Fruit fly (Drosophila melanogaster) whole organism, embryonic: ENCODE measurements around the gene BBS1.

Experiments
- B-H2 ChIP-seq: fragments of 200-800 bp; sonication (Bioruptor generic); optimal IDR thresholded peaks from 2 replicates; lab custom pipeline; 2018; ENCODE audit warnings: missing biosample characterization, mild to moderate bottlenecking, missing genetic modification characterization
- BEAF-32 ChIP-seq: fragments of 200-800 bp; sonication (Bioruptor generic); optimal IDR thresholded peaks from 3 replicates; lab custom pipeline; 2017; ENCODE audit warnings: missing biosample characterization, missing genetic modification characterization, mild to moderate bottlenecking, moderate library complexity, missing genetic modification reagents
- BtbVII ChIP-seq: fragments of 200-800 bp; sonication (Bioruptor generic); optimal IDR thresholded peaks from 3 replicates; lab custom pipeline; 2017; ENCODE audit warnings: missing biosample characterization, mild to moderate bottlenecking, missing genetic modification characterization
- CG10321 ChIP-seq: fragments of 200-800 bp; sonication (Bioruptor generic); IDR thresholded peaks from 2 replicates; pipeline ENCODE4 v1.3.6; 2022; ENCODE audit warnings: missing biosample characterization, missing genetic modification characterization
- CG12219 ChIP-seq: fragments of 200-800 bp; sonication (Bioruptor generic); optimal IDR thresholded peaks from 3 replicates; lab custom pipeline; 2018; ENCODE audit warnings: missing biosample characterization, mild to moderate bottlenecking, missing genetic modification characterization
- CG12299 ChIP-seq: fragments of 200-800 bp; sonication (Bioruptor generic); optimal IDR thresholded peaks from 2 replicates; lab custom pipeline; 2018; ENCODE audit warnings: missing biosample characterization, mild to moderate bottlenecking, missing genetic modification characterization
- CG15479 ChIP-seq: fragments of 200-800 bp; sonication (Bioruptor generic); optimal IDR thresholded peaks from 3 replicates; lab custom pipeline; 2019; ENCODE audit warnings: missing biosample characterization, mild to moderate bottlenecking, missing genetic modification characterization, moderate library complexity
- CG16863 ChIP-seq: fragments of 200-800 bp; sonication (Bioruptor generic); optimal IDR thresholded peaks from 3 replicates; lab custom pipeline; 2016; ENCODE audit warnings: missing biosample characterization, missing genetic modification characterization
- CG17829 ChIP-seq: fragments of 200-800 bp; optimal IDR thresholded peaks from 2 replicates; lab custom pipeline; 2019; ENCODE audit warnings: missing biosample characterization, mild to moderate bottlenecking, missing genetic modification characterization, moderate library complexity
- CG1792 ChIP-seq: fragments of 200-800 bp; sonication (Bioruptor generic); optimal IDR thresholded peaks from 2 replicates; lab custom pipeline; 2016; ENCODE audit warnings: missing biosample characterization, missing genetic modification characterization
- CG18619 ChIP-seq: fragments of 200-800 bp; sonication (Bioruptor generic); optimal IDR thresholded peaks from 3 replicates; lab custom pipeline; 2017; ENCODE audit warnings: missing biosample characterization, mild to moderate bottlenecking, missing genetic modification characterization
- CG2875 ChIP-seq: fragments of 200-800 bp; sonication (Bioruptor generic); optimal IDR thresholded peaks from 2 replicates; lab custom pipeline; 2017; ENCODE audit warnings: missing biosample characterization, mild to moderate bottlenecking, missing genetic modification characterization, missing genetic modification reagents
- CG31224 ChIP-seq: fragments of 200-800 bp; sonication (Bioruptor generic); IDR thresholded peaks from 2 replicates; pipeline ENCODE4 v1.3.6; 2022; ENCODE audit warnings: missing biosample characterization, missing genetic modification characterization
- CG4328 ChIP-seq: fragments of 200-800 bp; sonication (Bioruptor generic); optimal IDR thresholded peaks from 3 replicates; lab custom pipeline; 2017; ENCODE audit warnings: missing biosample characterization, missing genetic modification reagents, missing genetic modification characterization
- CG4360 ChIP-seq: fragments of 200-800 bp; sonication (Bioruptor generic); IDR thresholded peaks from 2 replicates; pipeline ENCODE4 v1.3.6; 2022; ENCODE audit warnings: missing biosample characterization, missing genetic modification characterization
- CG7745 ChIP-seq: fragments of 200-800 bp; sonication (Bioruptor generic); optimal IDR thresholded peaks from 2 replicates; lab custom pipeline; 2018; ENCODE audit warnings: missing biosample characterization, mild to moderate bottlenecking, missing genetic modification characterization, moderate library complexity
- CG8765 ChIP-seq: fragments of 200-800 bp; sonication (Bioruptor generic); IDR thresholded peaks from 2 replicates; pipeline ENCODE4 v1.3.6; 2022; ENCODE audit warnings: missing biosample characterization, missing genetic modification characterization
- CG8944 ChIP-seq: fragments of 200-800 bp; sonication (Bioruptor generic); optimal IDR thresholded peaks from 3 replicates; lab custom pipeline; 2016; ENCODE audit warnings: missing biosample characterization, missing genetic modification characterization
- CG9437 ChIP-seq: fragments of 200-800 bp; sonication (Bioruptor generic); optimal IDR thresholded peaks from 2 replicates; lab custom pipeline; 2018; ENCODE audit warnings: missing biosample characterization, mild to moderate bottlenecking, missing genetic modification characterization
- CrebB ChIP-seq: fragments of 200-800 bp; sonication (Bioruptor generic); optimal IDR thresholded peaks from 3 replicates; lab custom pipeline; 2018; ENCODE audit warnings: missing biosample characterization, mild to moderate bottlenecking, missing genetic modification characterization
- Drgx ChIP-seq: fragments of 200-800 bp; sonication (Bioruptor generic); IDR thresholded peaks from 2 replicates; pipeline ENCODE4 v1.3.6; 2022; ENCODE audit warnings: missing biosample characterization, missing genetic modification characterization
- Hr51 ChIP-seq, 2 experiments: fragments of 200-800 bp; sonication (Bioruptor generic); optimal IDR thresholded peaks; 2 replicates in 1 of 2; 3 replicates in 1 of 2; lab custom pipeline; 2016 to 2018; ENCODE audit warnings: missing biosample characterization in 2 of 2, missing genetic modification characterization in 2 of 2, mild to moderate bottlenecking in 1 of 2, moderate library complexity in 1 of 2
- Myb ChIP-seq: fragments of 200-800 bp; sonication (Bioruptor generic); optimal IDR thresholded peaks from 2 replicates; lab custom pipeline; 2016; ENCODE audit warnings: missing biosample characterization, missing genetic modification characterization
- ash1 ChIP-seq: fragments of 200-800 bp; sonication (Bioruptor generic); optimal IDR thresholded peaks from 2 replicates; lab custom pipeline; 2018; ENCODE audit warnings: missing biosample characterization, mild to moderate bottlenecking, missing genetic modification characterization
- bab2 ChIP-seq: fragments of 200-800 bp; sonication (Bioruptor generic); optimal IDR thresholded peaks from 2 replicates; lab custom pipeline; 2016; ENCODE audit warnings: missing biosample characterization, missing genetic modification characterization
- bsh ChIP-seq, 2 experiments: fragments of 200-800 bp; sonication (Bioruptor generic); optimal IDR thresholded peaks; 2 replicates each; lab custom pipeline; 2017 to 2018; ENCODE audit warnings: mild to moderate bottlenecking in 2 of 2, missing biosample characterization in 2 of 2, missing genetic modification characterization in 2 of 2, moderate library complexity in 1 of 2
- chif ChIP-seq, 2 experiments: fragments of 200-800 bp; sonication (Bioruptor generic); optimal IDR thresholded peaks; 3 replicates each; lab custom pipeline; 2016; ENCODE audit warnings: missing biosample characterization in 2 of 2, missing genetic modification characterization in 2 of 2
- chinmo ChIP-seq: fragments of 200-800 bp; sonication (Bioruptor generic); IDR thresholded peaks from 4 replicates; pipeline ENCODE4 v1.3.6; 2022; ENCODE audit warnings: missing biosample characterization, missing genetic modification characterization; ENCODE audit not compliant: partially characterized antibody
- dan ChIP-seq: fragments of 200-800 bp; sonication (Bioruptor generic); IDR thresholded peaks from 2 replicates; pipeline ENCODE4 v1.3.6; 2022; ENCODE audit warnings: missing biosample characterization, missing genetic modification characterization
- dimm ChIP-seq: fragments of 200-800 bp; sonication (Bioruptor generic); IDR thresholded peaks from 2 replicates; pipeline ENCODE4 v1.3.6; 2022; ENCODE audit warnings: missing biosample characterization, missing genetic modification characterization
- dm ChIP-seq: fragments of 200-800 bp; sonication (Bioruptor generic); optimal IDR thresholded peaks from 3 replicates; lab custom pipeline; 2016; ENCODE audit warnings: missing biosample characterization, missing genetic modification characterization
- esg ChIP-seq: fragments of 200-800 bp; sonication (Bioruptor generic); conservative IDR thresholded peaks from 2 replicates; pipeline ENCODE4 v1.3.6; 2022; ENCODE audit warnings: missing biosample characterization, missing genetic modification characterization
- fd96Cb ChIP-seq: fragments of 200-800 bp; sonication (Bioruptor generic); optimal IDR thresholded peaks from 2 replicates; lab custom pipeline; 2018; ENCODE audit warnings: missing biosample characterization, mild to moderate bottlenecking, missing genetic modification characterization, moderate library complexity
- inv ChIP-seq: fragments of 200-800 bp; sonication (Bioruptor generic); IDR thresholded peaks from 2 replicates; pipeline ENCODE4 v1.3.6; 2022; ENCODE audit warnings: missing biosample characterization, missing genetic modification characterization; ENCODE audit not compliant: partially characterized antibody
- jing ChIP-seq: fragments of 200-800 bp; sonication (Bioruptor generic); optimal IDR thresholded peaks from 2 replicates; lab custom pipeline; 2018; ENCODE audit warnings: missing biosample characterization, mild to moderate bottlenecking, missing genetic modification characterization
- kah ChIP-seq: fragments of 200-800 bp; sonication (Bioruptor generic); optimal IDR thresholded peaks from 2 replicates; lab custom pipeline; 2018; ENCODE audit warnings: missing biosample characterization, mild to moderate bottlenecking, missing genetic modification characterization
- luna ChIP-seq: fragments of 200-800 bp; sonication (Bioruptor generic); optimal IDR thresholded peaks from 2 replicates; lab custom pipeline; 2016; ENCODE audit warnings: missing biosample characterization, missing genetic modification characterization
- maf-S ChIP-seq: fragments of 200-800 bp; sonication (Bioruptor generic); optimal IDR thresholded peaks from 2 replicates; lab custom pipeline; 2016; ENCODE audit warnings: missing biosample characterization, missing genetic modification characterization
- org-1 ChIP-seq: fragments of 200-800 bp; sonication (Bioruptor generic); optimal IDR thresholded peaks from 2 replicates; lab custom pipeline; 2017; ENCODE audit warnings: missing biosample characterization, missing genetic modification characterization
- otp ChIP-seq: fragments of 200-800 bp; sonication (Bioruptor generic); IDR thresholded peaks from 3 replicates; pipeline ENCODE4, ENCODE4 v1.3.6; 2022; ENCODE audit warnings: missing biosample characterization, missing genetic modification characterization
- p53 ChIP-seq: fragments of 200-800 bp; sonication (Bioruptor generic); optimal IDR thresholded peaks from 2 replicates; lab custom pipeline; 2016; ENCODE audit warnings: missing biosample characterization, missing genetic modification characterization
- peb ChIP-seq: fragments of 200-800 bp; sonication (Bioruptor generic); IDR thresholded peaks from 2 replicates; pipeline ENCODE4 v1.3.6; 2022; ENCODE audit warnings: missing biosample characterization, missing genetic modification characterization
- salm ChIP-seq: fragments of 200-800 bp; sonication (Bioruptor generic); optimal IDR thresholded peaks from 2 replicates; lab custom pipeline; 2018; ENCODE audit warnings: missing biosample characterization, mild to moderate bottlenecking, missing genetic modification characterization
- seq ChIP-seq: fragments of 200-800 bp; sonication (Bioruptor generic); IDR thresholded peaks from 2 replicates; pipeline ENCODE4 v1.3.6; 2022; ENCODE audit warnings: missing biosample characterization, missing genetic modification characterization
- wdn ChIP-seq: fragments of 200-800 bp; sonication (Bioruptor generic); IDR thresholded peaks from 2 replicates; pipeline ENCODE4 v1.3.6; 2022; ENCODE audit warnings: missing biosample characterization, missing genetic modification characterization
- wek ChIP-seq: fragments of 200-800 bp; sonication (Bioruptor generic); optimal IDR thresholded peaks from 3 replicates; lab custom pipeline; 2018; ENCODE audit warnings: missing biosample characterization, mild to moderate bottlenecking, missing genetic modification characterization, moderate library complexity
- wor ChIP-seq: fragments of 200-800 bp; sonication (Bioruptor generic); IDR thresholded peaks from 2 replicates; pipeline ENCODE4 v1.3.6; 2022; ENCODE audit warnings: missing biosample characterization, missing genetic modification characterization
- zfh1 ChIP-seq: fragments of 200-800 bp; sonication (Bioruptor generic); IDR thresholded peaks from 3 replicates; pipeline ENCODE4 v1.3.6; 2022; ENCODE audit warnings: missing biosample characterization, missing genetic modification characterization

Gene BBS1

DNA sequence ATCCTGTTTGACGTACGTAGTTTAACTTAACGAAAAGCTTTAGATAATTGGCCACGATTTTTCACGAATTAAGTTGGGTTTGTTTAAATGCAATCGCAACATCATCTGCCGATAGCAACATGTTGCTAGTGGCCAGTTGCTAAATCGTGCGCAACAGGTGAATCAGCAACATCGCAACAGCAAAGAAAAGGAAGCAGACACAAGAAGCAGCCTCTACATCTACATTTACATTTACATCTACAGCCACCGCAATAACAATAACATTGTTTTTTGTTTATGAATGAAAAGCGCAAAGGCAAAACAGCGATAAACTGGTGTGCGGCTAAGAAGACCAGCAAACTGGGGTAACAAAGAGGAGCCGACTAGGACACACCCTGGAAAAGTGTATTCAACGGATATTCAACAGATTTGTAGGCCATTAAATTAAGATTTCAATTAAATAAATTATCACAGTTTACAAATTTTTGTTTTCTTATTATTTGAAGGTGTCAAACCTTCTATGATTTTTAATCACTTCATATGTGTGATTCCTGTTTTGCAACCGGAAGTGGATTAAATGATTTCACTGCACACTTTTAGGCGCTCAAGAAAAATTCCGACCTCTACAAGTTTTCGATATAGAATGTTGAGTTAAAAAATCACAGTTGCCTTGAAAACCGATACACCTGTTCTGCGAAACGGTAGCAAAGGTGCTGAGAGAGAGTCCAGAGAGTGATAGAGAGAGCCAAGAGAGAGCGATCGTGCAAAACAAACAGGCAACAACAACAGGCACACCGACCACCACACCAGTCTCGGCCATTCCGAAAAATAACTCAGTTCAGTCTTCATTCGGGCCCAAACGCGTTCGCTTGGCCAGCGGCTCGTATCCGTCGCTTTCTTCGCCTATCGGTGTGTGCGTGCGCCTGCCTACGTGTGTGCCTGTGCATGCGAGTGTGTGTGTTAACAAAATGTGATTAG lies 8.3 kb downstream of the BBS1 start, which contains the start of gene melt (continued):
- TF ChIP-seq jing (GFP tag; lab: Kevin White, UChicago): peak; percentile 77
- peak; percentile 71 for TF ChIP-seq Myb
- TF ChIP-seq CG9437 (GFP tag; lab: Kevin White, UChicago): peak; percentile 88
- TF ChIP-seq bsh (GFP tag; optimal IDR thresholded peaks at IDR 0.05; lab: Kevin White, UChicago): peak; percentile 66 to 81
- peak; percentile 54 for TF ChIP-seq kah
- peak; percentile 94; the same call in 3 of the 4 replicates for TF ChIP-seq chinmo (GFP tag; lab: Robert Waterston, UW)
- TF ChIP-seq dm (GFP tag; lab: Kevin White, UChicago): peak; percentile 72
- peak; percentile 76 for TF ChIP-seq CG31224 (GFP tag; lab: Robert Waterston, UW)
- peak; percentile 62 for TF ChIP-seq CG2875 (GFP tag; lab: Kevin White, UChicago)
- TF ChIP-seq B-H2 (GFP tag; lab: Kevin White, UChicago): peak; percentile 25
- TF ChIP-seq dan (GFP tag; lab: Robert Waterston, UW): peak; percentile 39; the same call in 1 of the 2 replicates
- TF ChIP-seq otp: peak; percentile 62
- TF ChIP-seq CG17829 (tag; lab: Kevin White, UChicago): peak; percentile 91
- TF ChIP-seq wor: peak; percentile 62; the same call in 1 of the 2 replicates
- TF ChIP-seq inv: no peak
- TF ChIP-seq CG15479 (GFP tag; lab: Kevin White, UChicago): peak; percentile 51
- peak; percentile 84 for TF ChIP-seq BtbVII
- peak; percentile 31 for TF ChIP-seq luna (GFP tag; lab: Kevin White, UChicago)
- no peak; the same call in 1 of the 3 replicates for TF ChIP-seq zfh1 (GFP tag; lab: Robert Waterston, UW)
- TF ChIP-seq CG8944 (GFP tag; lab: Kevin White, UChicago): peak; percentile 82
- TF ChIP-seq salm (tag; lab: Kevin White, UChicago): peak; percentile 49
- TF ChIP-seq bab2 (GFP tag; lab: Kevin White, UChicago): peak; percentile 87
- TF ChIP-seq CG18619 (GFP tag; lab: Kevin White, UChicago): peak; percentile 89
- no peak for TF ChIP-seq p53 (GFP tag; lab: Kevin White, UChicago)
- no peak for TF ChIP-seq ash1 (GFP tag; lab: Kevin White, UChicago)
- TF ChIP-seq peb (GFP tag; lab: Robert Waterston, UW): peak; percentile 70
- peak; percentile 87 to 91 for TF ChIP-seq Hr51 (GFP tag; optimal IDR thresholded peaks at IDR 0.05; lab: Kevin White, UChicago)
- TF ChIP-seq esg: peak; percentile 78
- TF ChIP-seq CG1792 (GFP tag; lab: Kevin White, UChicago): peak; percentile 82
- no peak for TF ChIP-seq wek
- TF ChIP-seq seq (GFP tag; lab: Robert Waterston, UW): peak; percentile 58
- no peak for TF ChIP-seq CG10321 (GFP tag; lab: Robert Waterston, UW)
- TF ChIP-seq BEAF-32: peak; percentile 8
- TF ChIP-seq fd96Cb (tag; lab: Kevin White, UChicago): peak; percentile 87
- peak; percentile 89 for TF ChIP-seq org-1
- TF ChIP-seq CG12299 (tag; lab: Kevin White, UChicago): peak; percentile 58
- no peak for TF ChIP-seq CG7745 (tag; lab: Kevin White, UChicago)
- peak; percentile 56 for TF ChIP-seq Drgx (GFP tag; lab: Robert Waterston, UW)
- peak; percentile 81 for TF ChIP-seq maf-S
- peak; percentile 83 for TF ChIP-seq CG16863
- peak; percentile 78 for TF ChIP-seq CG12219 (GFP tag; lab: Kevin White, UChicago)
- TF ChIP-seq wdn: peak; percentile 59; the same call in 1 of the 2 replicates
- TF ChIP-seq CG8765 (GFP tag; lab: Robert Waterston, UW): peak; percentile 64; the same call in 1 of the 2 replicates
- peak; percentile 99 for TF ChIP-seq CG4360
- TF ChIP-seq CrebB (tag; lab: Kevin White, UChicago): peak; percentile 1
- 0 out of 2 replicates have a peak, but pooled peaks have one; percentile 25 for TF ChIP-seq dimm
- TF ChIP-seq chif (GFP tag; optimal IDR thresholded peaks at IDR 0.05; lab: Kevin White, UChicago): peak; percentile 88 to 90
- TF ChIP-seq CG4328 (GFP tag; lab: Kevin White, UChicago): peak; percentile 68
